Fruit fly (Drosophila melanogaster) whole organism, embryonic: Measurements from ENCODE around the gene D12.

Source experiments
- CG10274 ChIP-seq: fragments of 200-800 bp; sonication (Bioruptor generic); optimal IDR thresholded peaks from 3 replicates; lab custom pipeline; 2017; ENCODE audit warnings: missing biosample characterization, mild to moderate bottlenecking, missing genetic modification characterization
- CG11456 ChIP-seq: fragments of 200-800 bp; sonication (Bioruptor generic); IDR thresholded peaks from 3 replicates; pipeline ENCODE4 v1.3.6; 2022; ENCODE audit warnings: missing biosample characterization, missing genetic modification characterization
- CG1233 ChIP-seq: fragments of 200-800 bp; sonication (Bioruptor generic); optimal IDR thresholded peaks from 4 replicates; lab custom pipeline; 2018; ENCODE audit warnings: missing biosample characterization, mild to moderate bottlenecking, missing genetic modification characterization
- CG13296 ChIP-seq: fragments of 200-800 bp; sonication (Bioruptor generic); optimal IDR thresholded peaks from 3 replicates; lab custom pipeline; 2018; ENCODE audit warnings: missing biosample characterization, mild to moderate bottlenecking, missing genetic modification characterization
- CG15269 ChIP-seq: fragments of 200-800 bp; sonication (Bioruptor generic); optimal IDR thresholded peaks from 2 replicates; lab custom pipeline; 2018; ENCODE audit warnings: missing biosample characterization, mild to moderate bottlenecking, missing genetic modification characterization, moderate library complexity
- CG1529 ChIP-seq: fragments of 200-800 bp; sonication (Bioruptor generic); optimal IDR thresholded peaks from 3 replicates; lab custom pipeline; 2018; ENCODE audit warnings: missing biosample characterization, missing genetic modification characterization
- CG17328 ChIP-seq: fragments of 200-800 bp; sonication (Bioruptor generic); IDR thresholded peaks from 2 replicates; pipeline ENCODE4 v1.3.6; 2022; ENCODE audit warnings: missing biosample characterization, missing genetic modification characterization
- CG2120 ChIP-seq: fragments of 200-800 bp; sonication (Bioruptor generic); optimal IDR thresholded peaks from 3 replicates; lab custom pipeline; 2016; ENCODE audit warnings: missing biosample characterization, missing genetic modification characterization
- CG2202 ChIP-seq: fragments of 200-800 bp; sonication (Bioruptor generic); optimal IDR thresholded peaks from 2 replicates; lab custom pipeline; 2018; ENCODE audit warnings: missing biosample characterization, mild to moderate bottlenecking, missing genetic modification characterization
- CG31365 ChIP-seq: fragments of 200-800 bp; sonication (Bioruptor generic); optimal IDR thresholded peaks from 2 replicates; lab custom pipeline; 2018; ENCODE audit warnings: missing biosample characterization, mild to moderate bottlenecking, missing genetic modification characterization
- CG31441 ChIP-seq: fragments of 200-800 bp; sonication (Bioruptor generic); IDR thresholded peaks from 2 replicates; pipeline ENCODE4 v1.3.6; 2022; ENCODE audit warnings: missing biosample characterization, missing genetic modification characterization
- CG5180 ChIP-seq: fragments of 200-800 bp; sonication (Bioruptor generic); optimal IDR thresholded peaks from 3 replicates; lab custom pipeline; 2017; ENCODE audit warnings: missing biosample characterization, missing genetic modification characterization, mild to moderate bottlenecking, moderate library complexity, missing genetic modification reagents
- CG6689 ChIP-seq: fragments of 200-800 bp; sonication (Bioruptor generic); IDR thresholded peaks from 2 replicates; pipeline ENCODE4 v1.3.6; 2022; ENCODE audit warnings: missing biosample characterization, missing genetic modification characterization
- CG6854 ChIP-seq: fragments of 200-800 bp; sonication (Bioruptor generic); optimal IDR thresholded peaks from 3 replicates; lab custom pipeline; 2017; ENCODE audit warnings: missing biosample characterization, mild to moderate bottlenecking, missing genetic modification characterization
- CG8281 ChIP-seq: fragments of 200-800 bp; sonication (Bioruptor generic); optimal IDR thresholded peaks from 2 replicates; lab custom pipeline; 2018; ENCODE audit warnings: missing biosample characterization, mild to moderate bottlenecking, missing genetic modification characterization, moderate library complexity
- CG8478 ChIP-seq: fragments of >200 bp; optimal IDR thresholded peaks from 2 replicates; lab custom pipeline; 2018
- CG8924 ChIP-seq: fragments of 200-800 bp; optimal IDR thresholded peaks from 3 replicates; lab custom pipeline; 2019; ENCODE audit warnings: missing biosample characterization, mild to moderate bottlenecking, missing genetic modification characterization, moderate library complexity
- CG9215 ChIP-seq: fragments of 200-800 bp; sonication (Bioruptor generic); IDR thresholded peaks from 2 replicates; pipeline ENCODE4 v1.3.6; 2022; ENCODE audit warnings: missing biosample characterization, missing genetic modification characterization
- CG9437 ChIP-seq: fragments of 200-800 bp; sonication (Bioruptor generic); optimal IDR thresholded peaks from 2 replicates; lab custom pipeline; 2018; ENCODE audit warnings: missing biosample characterization, mild to moderate bottlenecking, missing genetic modification characterization
- CkIIα-i1 ChIP-seq: fragments of 200-800 bp; sonication (Bioruptor generic); IDR thresholded peaks from 2 replicates; pipeline ENCODE4 v1.3.6; 2022; ENCODE audit warnings: missing biosample characterization, missing genetic modification characterization
- Doc2 ChIP-seq: fragments of 200-800 bp; sonication (Bioruptor generic); IDR thresholded peaks from 2 replicates; pipeline ENCODE4 v1.3.6; 2022; ENCODE audit warnings: missing biosample characterization, missing genetic modification characterization
- Ets65A ChIP-seq: fragments of 200-800 bp; sonication (Bioruptor generic); peaks from one replicate; lab custom pipeline; 2016; ENCODE audit warnings: missing biosample characterization, missing genetic modification characterization
- HHEX ChIP-seq: fragments of 200-800 bp; sonication (Bioruptor generic); optimal IDR thresholded peaks from 3 replicates; lab custom pipeline; 2017; ENCODE audit warnings: missing biosample characterization, mild to moderate bottlenecking, missing genetic modification characterization, missing genetic modification reagents
- HmgD ChIP-seq: fragments of 200-800 bp; sonication (Bioruptor generic); optimal IDR thresholded peaks from 3 replicates; lab custom pipeline; 2016; ENCODE audit warnings: missing biosample characterization, missing genetic modification characterization
- Hmr ChIP-seq: fragments of 200-800 bp; sonication (Bioruptor generic); optimal IDR thresholded peaks from 3 replicates; lab custom pipeline; 2017; ENCODE audit warnings: mild to moderate bottlenecking, missing biosample characterization, missing genetic modification reagents, missing genetic modification characterization
- Hr39 ChIP-seq: fragments of >200 bp; optimal IDR thresholded peaks from 2 replicates; lab custom pipeline; 2017
- Lhr ChIP-seq: fragments of 200-800 bp; sonication (Bioruptor generic); optimal IDR thresholded peaks from 3 replicates; lab custom pipeline; 2017; ENCODE audit warnings: mild to moderate bottlenecking, missing biosample characterization, missing genetic modification reagents, missing genetic modification characterization
- Med ChIP-seq: fragments of 200-800 bp; sonication (Bioruptor generic); peaks from one replicate; lab custom pipeline; 2016; ENCODE audit warnings: missing biosample characterization, missing genetic modification characterization, mild to moderate bottlenecking, inconsistent platforms, moderate library complexity
- Mes4 ChIP-seq: fragments of 200-800 bp; sonication (Bioruptor generic); optimal IDR thresholded peaks from 2 replicates; lab custom pipeline; 2016; ENCODE audit warnings: missing biosample characterization, missing genetic modification characterization
- Taf1 ChIP-seq: fragments of 200-800 bp; sonication (Bioruptor generic); IDR thresholded peaks from 2 replicates; pipeline ENCODE4 v1.3.6; 2022; ENCODE audit warnings: missing biosample characterization, missing genetic modification characterization
- bab2 ChIP-seq: fragments of 200-800 bp; sonication (Bioruptor generic); optimal IDR thresholded peaks from 2 replicates; lab custom pipeline; 2016; ENCODE audit warnings: missing biosample characterization, missing genetic modification characterization
- bcd ChIP-seq: fragments of 200-800 bp; sonication (Bioruptor generic); optimal IDR thresholded peaks from 2 replicates; lab custom pipeline; 2017; ENCODE audit warnings: missing biosample characterization, mild to moderate bottlenecking, missing genetic modification characterization
- br ChIP-seq: fragments of >200 bp; optimal IDR thresholded peaks from 2 replicates; lab custom pipeline; 2017
- bsh ChIP-seq, 2 experiments: fragments of 200-800 bp; sonication (Bioruptor generic); optimal IDR thresholded peaks; 2 replicates each; lab custom pipeline; 2017 to 2018; ENCODE audit warnings: mild to moderate bottlenecking in 2 of 2, missing biosample characterization in 2 of 2, missing genetic modification characterization in 2 of 2, moderate library complexity in 1 of 2
- crol ChIP-seq: fragments of 200-800 bp; sonication (Bioruptor generic); IDR thresholded peaks from 2 replicates; pipeline ENCODE4 v1.3.6; 2022; ENCODE audit warnings: missing biosample characterization, missing genetic modification characterization
- dimm ChIP-seq: fragments of 200-800 bp; sonication (Bioruptor generic); IDR thresholded peaks from 2 replicates; pipeline ENCODE4 v1.3.6; 2022; ENCODE audit warnings: missing biosample characterization, missing genetic modification characterization
- dmrt11E ChIP-seq: fragments of 200-800 bp; sonication (Bioruptor generic); optimal IDR thresholded peaks from 3 replicates; lab custom pipeline; 2018; ENCODE audit warnings: missing biosample characterization, mild to moderate bottlenecking, missing genetic modification characterization, moderate library complexity
- eyg ChIP-seq: fragments of 200-800 bp; sonication (Bioruptor generic); optimal IDR thresholded peaks from 3 replicates; lab custom pipeline; 2016; ENCODE audit warnings: missing biosample characterization, missing genetic modification characterization
- gt ChIP-seq: fragments of 200-800 bp; sonication (Bioruptor generic); IDR thresholded peaks from 2 replicates; pipeline ENCODE4 v1.3.6; 2022; ENCODE audit warnings: missing biosample characterization, missing genetic modification characterization
- ham ChIP-seq: fragments of 200-800 bp; sonication (Bioruptor generic); IDR thresholded peaks from 2 replicates; pipeline ENCODE4 v1.3.6; 2022; ENCODE audit warnings: missing biosample characterization, missing genetic modification characterization
- knrl ChIP-seq: fragments of 200-800 bp; sonication (Bioruptor generic); IDR thresholded peaks from 3 replicates; pipeline ENCODE4 v1.3.6; 2022; ENCODE audit warnings: missing biosample characterization, missing genetic modification characterization; ENCODE audit not compliant: partially characterized antibody
- lbe ChIP-seq: fragments of 200-800 bp; sonication (Bioruptor generic); optimal IDR thresholded peaks from 2 replicates; lab custom pipeline; 2016; ENCODE audit warnings: missing biosample characterization, mild to moderate bottlenecking, missing genetic modification characterization
- mam ChIP-seq: fragments of 200-800 bp; sonication (Bioruptor generic); optimal IDR thresholded peaks from 3 replicates; lab custom pipeline; 2016; ENCODE audit warnings: missing biosample characterization, missing genetic modification characterization
- mirr ChIP-seq: fragments of 200-800 bp; sonication (Bioruptor generic); optimal IDR thresholded peaks from 3 replicates; lab custom pipeline; 2018; ENCODE audit warnings: missing biosample characterization, mild to moderate bottlenecking, missing genetic modification characterization
- nerfin-2 ChIP-seq: fragments of 200-800 bp; sonication (Bioruptor generic); IDR thresholded peaks from 2 replicates; pipeline ENCODE4 v1.3.6; 2022; ENCODE audit warnings: missing biosample characterization, missing genetic modification characterization; ENCODE audit not compliant: partially characterized antibody
- pros ChIP-seq: fragments of 200-800 bp; sonication (Bioruptor generic); optimal IDR thresholded peaks from 3 replicates; lab custom pipeline; 2019; ENCODE audit warnings: missing biosample characterization, mild to moderate bottlenecking, missing genetic modification characterization, moderate library complexity
- salm ChIP-seq: fragments of 200-800 bp; sonication (Bioruptor generic); optimal IDR thresholded peaks from 2 replicates; lab custom pipeline; 2018; ENCODE audit warnings: missing biosample characterization, mild to moderate bottlenecking, missing genetic modification characterization
- shn ChIP-seq: fragments of 200-800 bp; sonication (Bioruptor generic); optimal IDR thresholded peaks from 3 replicates; lab custom pipeline; 2016; ENCODE audit warnings: missing biosample characterization, missing genetic modification characterization
- slbo ChIP-seq: fragments of 200-800 bp; sonication (Bioruptor generic); IDR thresholded peaks from 2 replicates; pipeline ENCODE4 v1.3.6; 2022; ENCODE audit warnings: missing biosample characterization, missing genetic modification characterization
- stc ChIP-seq: fragments of 200-800 bp; sonication (Bioruptor generic); IDR thresholded peaks from 2 replicates; pipeline ENCODE4 v1.3.6; 2022; ENCODE audit warnings: missing biosample characterization, missing genetic modification characterization
- stwl ChIP-seq: fragments of 200-800 bp; sonication (Bioruptor generic); optimal IDR thresholded peaks from 3 replicates; lab custom pipeline; 2018; ENCODE audit warnings: missing biosample characterization, mild to moderate bottlenecking, missing genetic modification characterization, moderate library complexity
- vnd ChIP-seq: fragments of 200-800 bp; sonication (Bioruptor generic); IDR thresholded peaks from 3 replicates; pipeline ENCODE4 v1.3.6; 2022; ENCODE audit warnings: missing biosample characterization, missing genetic modification characterization; ENCODE audit not compliant: partially characterized antibody
- z ChIP-seq: fragments of 200-800 bp; sonication (Bioruptor generic); IDR thresholded peaks from 3 replicates; pipeline ENCODE4 v1.3.6; 2022; ENCODE audit warnings: missing biosample characterization, missing genetic modification characterization

The D12 gene

DNA sequence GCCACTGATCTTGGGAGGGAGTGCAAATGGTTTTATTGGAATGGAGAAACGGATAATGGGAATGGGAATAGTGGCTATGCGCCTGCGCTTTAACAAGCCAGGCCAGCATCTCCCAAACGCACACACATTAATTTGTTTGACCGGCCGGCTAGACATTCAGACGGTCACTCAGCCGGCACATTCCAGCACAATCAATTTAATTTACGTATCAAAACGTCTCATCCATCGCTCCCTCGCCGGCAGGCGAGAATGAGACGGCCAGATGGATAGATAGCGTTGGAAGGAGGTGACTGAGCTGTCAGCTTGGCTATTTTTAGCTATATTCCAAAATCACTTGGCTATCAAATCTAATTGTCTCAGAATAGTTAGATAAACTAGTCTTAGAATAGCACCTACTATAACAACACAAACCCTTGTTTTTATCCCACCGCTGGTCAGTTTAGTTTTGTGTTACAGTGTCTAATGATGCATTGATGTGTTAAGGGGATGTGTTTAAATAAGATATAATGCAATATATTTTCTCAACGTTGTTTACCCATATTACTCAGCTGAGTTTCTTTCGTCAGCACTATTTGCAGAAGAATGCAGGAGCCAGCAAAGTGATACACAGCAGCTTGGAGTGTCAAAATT, 13.6 kb downstream of the D12 start (continued):
- TF ChIP-seq Hmr (GFP tag; lab: Kevin White, UChicago) (no peak), CkIIα-i1 (GFP tag; lab: Robert Waterston, UW) (no peak), pros (GFP tag; lab: Kevin White, UChicago) (no peak), CG17328 (GFP tag; lab: Robert Waterston, UW) (no peak), salm (no peak), CG5180 (GFP tag; lab: Kevin White, UChicago) (peak; percentile 9), bsh (GFP tag; optimal IDR thresholded peaks at IDR 0.05; lab: Kevin White, UChicago) (peak in 1 of 2 experiments; percentile 50), eyg (GFP tag; lab: Kevin White, UChicago) (no peak), slbo (GFP tag; lab: Robert Waterston, UW) (no peak), br (lab: Kevin White, UChicago) (no peak), CG6854 (no peak), Doc2 (GFP tag; lab: Robert Waterston, UW) (no peak), CG11456 (GFP tag; lab: Robert Waterston, UW) (no peak), CG1529 (peak; percentile 27), dmrt11E (tag; lab: Kevin White, UChicago) (peak; percentile 31), CG2202 (tag; lab: Kevin White, UChicago) (no peak), bab2 (GFP tag; lab: Kevin White, UChicago) (peak; percentile 9), bcd (no peak), CG15269 (no peak), Hr39 (lab: Kevin White, UChicago) (no peak), CG9437 (no peak), HHEX (GFP tag; lab: Kevin White, UChicago) (no peak), Mes4 (GFP tag; lab: Kevin White, UChicago) (peak; percentile 9), HmgD (no peak), gt (GFP tag; lab: Robert Waterston, UW) (no peak), CG10274 (GFP tag; lab: Kevin White, UChicago) (no peak), CG8478 (lab: Kevin White, UChicago) (no peak), crol (no peak), dimm (GFP tag; lab: Robert Waterston, UW) (no peak), knrl (GFP tag; lab: Robert Waterston, UW) (no peak), Taf1 (GFP tag; lab: Robert Waterston, UW) (no peak), CG2120 (GFP tag; lab: Kevin White, UChicago) (no peak), shn (GFP tag; lab: Kevin White, UChicago) (no peak), CG9215 (no peak), ham (GFP tag; lab: Robert Waterston, UW) (no peak), lbe (GFP tag; lab: Kevin White, UChicago) (no peak), stwl (tag; lab: Kevin White, UChicago) (peak; percentile 2), CG13296 (no peak), nerfin-2 (GFP tag; lab: Robert Waterston, UW) (no peak)

DNA sequence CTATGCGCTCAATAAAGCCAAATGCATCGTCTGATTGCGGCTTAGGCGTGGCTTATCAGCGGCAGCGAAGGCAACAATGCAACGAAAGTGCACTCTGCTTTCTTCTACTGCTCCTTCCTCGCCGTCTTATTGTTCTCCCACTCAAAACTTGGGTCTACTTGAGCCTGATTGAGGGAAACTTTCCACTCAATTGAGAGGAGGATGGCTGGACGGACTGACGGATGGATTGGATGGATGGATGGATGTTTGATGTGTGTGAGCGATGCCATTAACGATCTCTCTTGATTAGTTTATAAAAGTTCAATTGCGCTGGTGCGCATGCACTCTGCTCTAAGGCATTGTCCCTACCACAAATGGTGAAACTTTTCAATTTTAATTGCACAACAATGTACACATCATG, 14.1 kb downstream of the D12 start:
- TF ChIP-seq CG8281 (tag; lab: Kevin White, UChicago) (peak; percentile 98), CG31441 (GFP tag; lab: Robert Waterston, UW) (no peak), stc (GFP tag; lab: Robert Waterston, UW) (no peak), mam (GFP tag; lab: Kevin White, UChicago) (no peak), CG6689 (GFP tag; lab: Robert Waterston, UW) (no peak), CG1233 (GFP tag; lab: Kevin White, UChicago) (no peak), z (GFP tag; lab: Robert Waterston, UW) (peak; percentile 79), CG8924 (tag; lab: Kevin White, UChicago) (no peak), Lhr (GFP tag; lab: Kevin White, UChicago) (no peak), CG31365 (tag; lab: Kevin White, UChicago) (no peak), Med (GFP tag; lab: Kevin White, UChicago) (peak; percentile 27), mirr (GFP tag; lab: Kevin White, UChicago) (no peak), Ets65A (GFP tag; lab: Kevin White, UChicago) (peak; percentile 3), vnd (GFP tag; lab: Robert Waterston, UW) (no peak), CG2120 (GFP tag; lab: Kevin White, UChicago) (no peak), dimm (GFP tag; lab: Robert Waterston, UW) (no peak), lbe (GFP tag; lab: Kevin White, UChicago) (no peak)
